Worm (Caenorhabditis elegans) whole organism, late embryonic: ENCODE data around the gene Y81B9A.4.

Source experiments
- C38D4.7 ChIP-seq: fragments of 200-800 bp; sonication (Bioruptor generic); optimal IDR thresholded peaks from 2 replicates; lab custom pipeline; 2018; ENCODE audit warnings: mild to moderate bottlenecking, missing genetic modification characterization, moderate library complexity, missing compliant biosample characterization
- K02D7.2 ChIP-seq: sonication (generic microtip); optimal IDR thresholded peaks from 2 replicates; lab custom pipeline; 2017; ENCODE audit warnings: mild to moderate bottlenecking, missing genetic modification characterization, missing compliant biosample characterization
- T23F11.4 ChIP-seq: fragments of 200-800 bp; sonication (Bioruptor generic); optimal IDR thresholded peaks from 2 replicates; lab custom pipeline; 2018; ENCODE audit warnings: mild to moderate bottlenecking, missing genetic modification characterization, missing compliant biosample characterization
- Y22D7AL.16 ChIP-seq: sonication (generic microtip); optimal IDR thresholded peaks from 2 replicates; lab custom pipeline; 2016; ENCODE audit warnings: missing genetic modification characterization, missing compliant biosample characterization
- ahr-1 ChIP-seq: sonication (generic microtip); optimal IDR thresholded peaks from 2 replicates; lab custom pipeline; 2016; ENCODE audit warnings: missing genetic modification characterization, missing compliant biosample characterization
- ceh-18 ChIP-seq: sonication (generic microtip); optimal IDR thresholded peaks from 2 replicates; lab custom pipeline; 2016; ENCODE audit warnings: missing genetic modification characterization, missing compliant biosample characterization
- ceh-30 ChIP-seq: fragments of 150-350 bp; optimal IDR thresholded peaks from 2 replicates; lab custom pipeline; 2014; ENCODE audit warnings: missing biosample characterization, missing genetic modification characterization
- ceh-31 ChIP-seq: sonication (generic microtip); optimal IDR thresholded peaks from 2 replicates; lab custom pipeline; 2016; ENCODE audit warnings: missing genetic modification characterization, missing compliant biosample characterization
- ceh-34 ChIP-seq: sonication (generic microtip); optimal IDR thresholded peaks from 2 replicates; lab custom pipeline; 2016; ENCODE audit warnings: mild to moderate bottlenecking, missing genetic modification characterization, missing compliant biosample characterization
- ceh-48 ChIP-seq: sonication (generic microtip); optimal IDR thresholded peaks from 2 replicates; lab custom pipeline; 2016; ENCODE audit warnings: missing genetic modification characterization, inconsistent platforms, missing compliant biosample characterization
- ceh-9 ChIP-seq: sonication (generic microtip); optimal IDR thresholded peaks from 2 replicates; lab custom pipeline; 2016; ENCODE audit warnings: mild to moderate bottlenecking, missing genetic modification characterization, inconsistent platforms, missing compliant biosample characterization
- dmd-4 ChIP-seq: sonication (generic microtip); optimal IDR thresholded peaks from 2 replicates; lab custom pipeline; 2016; ENCODE audit warnings: borderline replicate concordance, missing genetic modification characterization, missing compliant biosample characterization
- dve-1 ChIP-seq: sonication (generic microtip); optimal IDR thresholded peaks from 2 replicates; lab custom pipeline; 2017; ENCODE audit warnings: antibody characterized with exemption, mild to moderate bottlenecking, missing genetic modification characterization, missing compliant biosample characterization
- elt-2 ChIP-seq: sonication (generic microtip); optimal IDR thresholded peaks from 2 replicates; lab custom pipeline; 2016; ENCODE audit warnings: missing genetic modification reagents, missing genetic modification characterization, missing compliant biosample characterization
- elt-4 ChIP-seq: sonication (generic microtip); optimal IDR thresholded peaks from 2 replicates; lab custom pipeline; 2016; ENCODE audit warnings: missing genetic modification characterization, missing compliant biosample characterization
- fax-1 ChIP-seq: sonication (generic microtip); optimal IDR thresholded peaks from 2 replicates; lab custom pipeline; 2016; ENCODE audit warnings: missing genotype, missing genetic modification characterization, missing compliant biosample characterization
- fkh-10 ChIP-seq: fragments of 150-350 bp; optimal IDR thresholded peaks from 2 replicates; lab custom pipeline; 2014; ENCODE audit warnings: missing biosample characterization, missing genetic modification reagents, missing genetic modification characterization
- gmeb-2 ChIP-seq: sonication (generic microtip); optimal IDR thresholded peaks from 2 replicates; lab custom pipeline; 2016; ENCODE audit warnings: missing genetic modification characterization, inconsistent platforms, missing compliant biosample characterization
- hlh-13 ChIP-seq: fragments of 200-800 bp; sonication (Bioruptor generic); optimal IDR thresholded peaks from 2 replicates; lab custom pipeline; 2018; ENCODE audit warnings: mild to moderate bottlenecking, missing genetic modification characterization, missing compliant biosample characterization
- hlh-15 ChIP-seq: sonication (generic microtip); optimal IDR thresholded peaks from 2 replicates; lab custom pipeline; 2016; ENCODE audit warnings: missing genetic modification characterization, missing compliant biosample characterization
- hlh-8 ChIP-seq: sonication (generic microtip); optimal IDR thresholded peaks from 2 replicates; lab custom pipeline; 2016; ENCODE audit warnings: missing genotype, missing genetic modification characterization, missing compliant biosample characterization
- nfya-1 ChIP-seq: sonication (generic microtip); optimal IDR thresholded peaks from 2 replicates; lab custom pipeline; 2017; ENCODE audit warnings: missing genetic modification characterization, mild to moderate bottlenecking, missing compliant biosample characterization, antibody characterized with exemption, moderate library complexity
- nhr-11 ChIP-seq: fragments of 150-350 bp; optimal IDR thresholded peaks from 2 replicates; lab custom pipeline; 2014; ENCODE audit warnings: missing biosample characterization, missing genetic modification characterization
- npax-4 ChIP-seq: sonication (generic microtip); optimal IDR thresholded peaks from 2 replicates; lab custom pipeline; 2016; ENCODE audit warnings: missing genetic modification characterization, missing compliant biosample characterization
- odd-2 ChIP-seq: sonication (generic microtip); optimal IDR thresholded peaks from 2 replicates; lab custom pipeline; 2017; ENCODE audit warnings: antibody characterized with exemption, mild to moderate bottlenecking, missing genetic modification characterization, missing compliant biosample characterization
- pag-3 ChIP-seq: sonication (generic microtip); optimal IDR thresholded peaks from 2 replicates; lab custom pipeline; 2016; ENCODE audit warnings: missing compliant biosample characterization, missing genetic modification characterization, borderline replicate concordance
- pat-9 ChIP-seq: fragments of 200-800 bp; sonication (Bioruptor generic); optimal IDR thresholded peaks from 2 replicates; lab custom pipeline; 2018; ENCODE audit warnings: mild to moderate bottlenecking, missing genetic modification characterization, moderate library complexity, missing compliant biosample characterization
- pax-1 ChIP-seq: fragments of 150-350 bp; optimal IDR thresholded peaks from 2 replicates; lab custom pipeline; 2014; ENCODE audit warnings: missing biosample characterization, missing genetic modification characterization
- pha-2 ChIP-seq: sonication (generic microtip); optimal IDR thresholded peaks from 2 replicates; lab custom pipeline; 2017; ENCODE audit warnings: mild to moderate bottlenecking, missing genetic modification characterization, missing compliant biosample characterization
- pqm-1 ChIP-seq: sonication (generic microtip); optimal IDR thresholded peaks from 2 replicates; lab custom pipeline; 2016; ENCODE audit warnings: missing genetic modification characterization, missing compliant biosample characterization
- rnt-1 ChIP-seq: sonication (generic microtip); optimal IDR thresholded peaks from 2 replicates; lab custom pipeline; 2016; ENCODE audit warnings: missing genetic modification characterization, missing compliant biosample characterization
- sdc-2 ChIP-seq: sonication (generic microtip); optimal IDR thresholded peaks from 2 replicates; lab custom pipeline; 2016; ENCODE audit warnings: missing genotype, missing genetic modification characterization, missing compliant biosample characterization
- sox-4 ChIP-seq: sonication (generic microtip); optimal IDR thresholded peaks from 2 replicates; lab custom pipeline; 2017; ENCODE audit warnings: mild to moderate bottlenecking, missing genetic modification characterization, inconsistent platforms, missing compliant biosample characterization
- tbx-2 ChIP-seq: sonication (generic microtip); optimal IDR thresholded peaks from 2 replicates; lab custom pipeline; 2016; ENCODE audit warnings: missing genetic modification characterization, missing compliant biosample characterization
- unc-42 ChIP-seq: sonication (generic microtip); optimal IDR thresholded peaks from 2 replicates; lab custom pipeline; 2016; ENCODE audit warnings: missing genotype, missing genetic modification characterization, missing compliant biosample characterization
- unc-55 ChIP-seq: sonication (generic microtip); optimal IDR thresholded peaks from 2 replicates; lab custom pipeline; 2017; ENCODE audit warnings: missing biosample characterization, missing genetic modification reagents, missing genetic modification characterization
- unc-86 ChIP-seq: sonication (generic microtip); optimal IDR thresholded peaks from 2 replicates; lab custom pipeline; 2016; ENCODE audit warnings: missing genetic modification characterization, missing compliant biosample characterization
- zip-5 ChIP-seq: sonication (generic microtip); optimal IDR thresholded peaks from 2 replicates; lab custom pipeline; 2016; ENCODE audit warnings: missing genetic modification characterization, missing compliant biosample characterization
- ztf-16 ChIP-seq: sonication (generic microtip); optimal IDR thresholded peaks from 2 replicates; lab custom pipeline; 2017; ENCODE audit warnings: missing genetic modification characterization, missing compliant biosample characterization

The Y81B9A.4 gene

ce11 chrX:9162864-9163263 is 17.9 kb downstream of the Y81B9A.4 start, which contains the start of gene tsp-11:
TSS of gene tsp-11 (plus strand) at chrX:9163164.
- TF ChIP-seq elt-4 (tag; lab: Kevin White, UChicago) (no peak), ceh-48 (no peak), zip-5 (tag; lab: Kevin White, UChicago) (no peak), nfya-1 (tag; lab: Kevin White, UChicago) (no peak), Y22D7AL.16 (no peak), ahr-1 (no peak), T23F11.4 (no peak), hlh-13 (GFP tag; lab: Kevin White, UChicago) (no peak), pag-3 (no peak), pha-2 (no peak), npax-4 (tag; lab: Kevin White, UChicago) (no peak), pqm-1 (tag; lab: Kevin White, UChicago) (no peak), ceh-34 (tag; lab: Kevin White, UChicago) (no peak), nhr-11 (tag; lab: Kevin White, UChicago) (no peak)

- TF ChIP-seq unc-42 (tag; lab: Kevin White, UChicago) (peak; percentile 87), fax-1 (tag; lab: Kevin White, UChicago) (no peak), unc-55 (peak; percentile 67), ceh-18 (tag; lab: Kevin White, UChicago) (peak; percentile 73), gmeb-2 (tag; lab: Kevin White, UChicago) (no peak), rnt-1 (tag; lab: Kevin White, UChicago) (peak; percentile 4), ahr-1 (no peak), odd-2 (tag; lab: Kevin White, UChicago) (no peak)
These were observed 19.3 kb downstream of the Y81B9A.4 start for ce11 chrX:9161253-9161904.

ce11 chrX:9155751-9156150 is 25.0 kb downstream of the Y81B9A.4 start:
- TF ChIP-seq sox-4 (no peak), ahr-1 (no peak), fkh-10 (GFP tag; lab: Kevin White, UChicago) (no peak), elt-2 (tag; lab: Kevin White, UChicago) (no peak), ztf-16 (no peak), elt-4 (tag; lab: Kevin White, UChicago) (no peak), pha-2 (no peak), ceh-9 (tag; lab: Kevin White, UChicago) (no peak), C38D4.7 (no peak), pat-9 (tag; lab: Kevin White, UChicago) (no peak), unc-86 (tag; lab: Kevin White, UChicago) (no peak), fax-1 (tag; lab: Kevin White, UChicago) (no peak), gmeb-2 (tag; lab: Kevin White, UChicago) (no peak), K02D7.2 (tag; lab: Kevin White, UChicago) (no peak), ceh-30 (tag; lab: Kevin White, UChicago) (no peak), nfya-1 (tag; lab: Kevin White, UChicago) (no peak), unc-55 (no peak), zip-5 (tag; lab: Kevin White, UChicago) (no peak)

ce11 chrX:9154216-9154615 is 26.5 kb downstream of the Y81B9A.4 start, which contains the start of gene B0563.7:
TSS of gene B0563.7 (minus strand) at chrX:9154316.
- TF ChIP-seq sdc-2 = no peak
- TF ChIP-seq hlh-15 (tag; lab: Kevin White, UChicago) = no peak
- TF ChIP-seq pax-1 (tag; lab: Kevin White, UChicago) = no peak
- no peak for TF ChIP-seq C38D4.7

ce11 chrX:9150269-9150744 is 30.4 kb downstream of the Y81B9A.4 start, which contains the start of gene tmbi-4:
TSS of gene tmbi-4 (plus strand) at chrX:9150694.
- no peak for TF ChIP-seq dmd-4
- peak; percentile 39 for TF ChIP-seq ceh-31 (tag; lab: Kevin White, UChicago)
- no peak for TF ChIP-seq K02D7.2 (tag; lab: Kevin White, UChicago)
- no peak for TF ChIP-seq tbx-2
- TF ChIP-seq ceh-48 = peak; percentile 7
- no peak for TF ChIP-seq fkh-10 (GFP tag; lab: Kevin White, UChicago)
- TF ChIP-seq unc-42 (tag; lab: Kevin White, UChicago) = peak; percentile 39
- TF ChIP-seq pha-2 = no peak
- TF ChIP-seq ceh-34 (tag; lab: Kevin White, UChicago) = no peak
- no peak for TF ChIP-seq pqm-1 (tag; lab: Kevin White, UChicago)
- TF ChIP-seq dve-1 = no peak
- TF ChIP-seq unc-55 = peak; percentile 66
- TF ChIP-seq hlh-8 (tag; lab: Kevin White, UChicago) = no peak
- no peak for TF ChIP-seq odd-2 (tag; lab: Kevin White, UChicago)
- peak; percentile 34 for TF ChIP-seq nfya-1 (tag; lab: Kevin White, UChicago)
